Worm (Caenorhabditis elegans) whole organism, L2 larva: Measurements from ENCODE around the gene cyp-35B3.

ENCODE experiments used
- F13H6.1 ChIP-seq: sonication (generic microtip); optimal IDR thresholded peaks from 2 replicates; lab custom pipeline; 2016; ENCODE audit warnings: missing genetic modification characterization, missing compliant biosample characterization
- R02D3.7 ChIP-seq: fragments of 150-350 bp; optimal IDR thresholded peaks from 2 replicates; lab custom pipeline; 2014; ENCODE audit warnings: missing biosample characterization, missing genetic modification characterization
- Y55F3AM.14 ChIP-seq: fragments of 200-800 bp; sonication (Bioruptor generic); optimal IDR thresholded peaks from 2 replicates; lab custom pipeline; 2018; ENCODE audit warnings: mild to moderate bottlenecking, missing genetic modification characterization, missing compliant biosample characterization
- ZK546.5 ChIP-seq: sonication (generic microtip); optimal IDR thresholded peaks from 2 replicates; lab custom pipeline; 2017; ENCODE audit warnings: missing biosample characterization, missing genetic modification characterization
- aly-2 ChIP-seq: fragments of 150-350 bp; optimal IDR thresholded peaks from 2 replicates; lab custom pipeline; 2014; ENCODE audit warnings: missing biosample characterization, missing genetic modification characterization
- ama-1 ChIP-seq: fragments of 150-350 bp; optimal IDR thresholded peaks from 2 replicates; lab custom pipeline; 2018; ENCODE audit warnings: inconsistent platforms
- ceh-16 ChIP-seq: fragments of 150-350 bp; optimal IDR thresholded peaks from 2 replicates; lab custom pipeline; 2014; ENCODE audit warnings: missing biosample characterization, missing genetic modification characterization
- ceh-82 ChIP-seq: fragments of 150-350 bp; optimal IDR thresholded peaks from 2 replicates; lab custom pipeline; 2014; ENCODE audit warnings: missing biosample characterization, missing genetic modification characterization
- crh-2 ChIP-seq: sonication (generic microtip); optimal IDR thresholded peaks from 2 replicates; lab custom pipeline; 2017; ENCODE audit warnings: missing biosample characterization, missing genetic modification characterization
- dmd-4 ChIP-seq: sonication (generic microtip); optimal IDR thresholded peaks from 2 replicates; lab custom pipeline; 2017; ENCODE audit warnings: missing biosample characterization, missing genetic modification characterization
- egl-27 ChIP-seq: sonication (generic microtip); optimal IDR thresholded peaks from 3 replicates; lab custom pipeline; 2017; ENCODE audit warnings: missing biosample characterization, missing genetic modification reagents, missing genetic modification characterization
- fos-1 ChIP-seq: fragments of 150-350 bp; optimal IDR thresholded peaks from 2 replicates; lab custom pipeline; 2014; ENCODE audit warnings: missing biosample characterization, missing genetic modification characterization
- lin-11 ChIP-seq: fragments of 150-350 bp; sonication (generic microtip); optimal IDR thresholded peaks from 2 replicates; lab custom pipeline; 2014; ENCODE audit warnings: missing biosample characterization, missing genetic modification characterization, inconsistent platforms, mixed read lengths
- lin-13 ChIP-seq: fragments of 150-350 bp; optimal IDR thresholded peaks from 2 replicates; lab custom pipeline; 2014; ENCODE audit warnings: missing biosample characterization, missing genetic modification reagents, missing genetic modification characterization
- lin-39 ChIP-seq: fragments of 150-350 bp; optimal IDR thresholded peaks from 2 replicates; lab custom pipeline; 2014; ENCODE audit warnings: missing biosample characterization, missing genetic modification reagents, missing genetic modification characterization
- lsy-2 ChIP-seq, 2 experiments: fragments of 150-350 bp in 1 of 2; sonication (generic microtip) in 1 of 2; optimal IDR thresholded peaks; 2 replicates each; lab custom pipeline; 2014 to 2017; ENCODE audit warnings: missing biosample characterization in 2 of 2, missing genetic modification characterization in 2 of 2
- mab-5 ChIP-seq: fragments of 150-350 bp; optimal IDR thresholded peaks from 2 replicates; lab custom pipeline; 2014; ENCODE audit warnings: missing biosample characterization, missing genetic modification characterization
- mbf-1 ChIP-seq: sonication (generic microtip); optimal IDR thresholded peaks from 2 replicates; lab custom pipeline; 2017; ENCODE audit warnings: missing biosample characterization, missing genetic modification characterization
- mdl-1 ChIP-seq, 2 experiments: fragments of 150-350 bp in 1 of 2; sonication (generic microtip) in 1 of 2; optimal IDR thresholded peaks; 2 replicates each; lab custom pipeline; 2017; ENCODE audit warnings: missing biosample characterization in 2 of 2, missing genetic modification characterization in 2 of 2
- nhr-10 ChIP-seq: sonication (generic microtip); optimal IDR thresholded peaks from 2 replicates; lab custom pipeline; 2017; ENCODE audit warnings: missing biosample characterization, missing genetic modification characterization
- nhr-11 ChIP-seq: fragments of 150-350 bp; optimal IDR thresholded peaks from 2 replicates; lab custom pipeline; 2014; ENCODE audit warnings: missing biosample characterization, missing genetic modification characterization
- nhr-12 ChIP-seq: fragments of 150-350 bp; optimal IDR thresholded peaks from 2 replicates; lab custom pipeline; 2014; ENCODE audit warnings: missing biosample characterization, missing genetic modification characterization
- nhr-129 ChIP-seq: fragments of 150-350 bp; optimal IDR thresholded peaks from 2 replicates; lab custom pipeline; 2014; ENCODE audit warnings: missing biosample characterization, missing genetic modification characterization
- nhr-21 ChIP-seq: fragments of 150-350 bp; optimal IDR thresholded peaks from 2 replicates; lab custom pipeline; 2014; ENCODE audit warnings: missing biosample characterization, missing genetic modification characterization
- nhr-23 ChIP-seq: fragments of 150-350 bp; optimal IDR thresholded peaks from 2 replicates; lab custom pipeline; 2014; ENCODE audit warnings: missing biosample characterization, missing genetic modification reagents, missing genetic modification characterization
- nhr-237 ChIP-seq: fragments of 150-350 bp; optimal IDR thresholded peaks from 2 replicates; lab custom pipeline; 2014; ENCODE audit warnings: missing biosample characterization, missing genetic modification characterization
- nhr-6 ChIP-seq: fragments of 150-350 bp; optimal IDR thresholded peaks from 2 replicates; lab custom pipeline; 2014; ENCODE audit warnings: missing biosample characterization, missing genetic modification characterization
- nhr-77 ChIP-seq: fragments of 150-350 bp; optimal IDR thresholded peaks from 2 replicates; lab custom pipeline; 2014; ENCODE audit warnings: missing biosample characterization, missing genetic modification characterization
- peb-1 ChIP-seq: fragments of 150-350 bp; optimal IDR thresholded peaks from 2 replicates; lab custom pipeline; 2014; ENCODE audit warnings: missing biosample characterization, missing genetic modification characterization
- sem-4 ChIP-seq: fragments of 150-350 bp; optimal IDR thresholded peaks from 2 replicates; lab custom pipeline; 2014; ENCODE audit warnings: missing biosample characterization, missing genetic modification reagents, missing genetic modification characterization
- skn-1 ChIP-seq: sonication (generic microtip); optimal IDR thresholded peaks from 2 replicates; lab custom pipeline; 2017; ENCODE audit warnings: missing biosample characterization, missing genetic modification characterization
- sma-3 ChIP-seq: sonication (generic microtip); optimal IDR thresholded peaks from 2 replicates; lab custom pipeline; 2016; ENCODE audit warnings: missing genetic modification reagents, missing genetic modification characterization, missing compliant biosample characterization
- sma-9 ChIP-seq, 2 experiments: fragments of 150-350 bp in 1 of 2; sonication (generic microtip) in 1 of 2; optimal IDR thresholded peaks; 2 replicates each; lab custom pipeline; 2014 to 2016; ENCODE audit warnings: missing genetic modification characterization in 2 of 2, mild to moderate bottlenecking in 1 of 2, missing biosample characterization in 1 of 2, missing compliant biosample characterization in 1 of 2, missing genetic modification reagents in 1 of 2, moderate library complexity in 1 of 2
- snpc-4 ChIP-seq: fragments of 150-350 bp; optimal IDR thresholded peaks from 2 replicates; lab custom pipeline; 2014; ENCODE audit warnings: missing biosample characterization, missing genetic modification characterization
- unc-55 ChIP-seq: fragments of 150-350 bp; sonication (generic microtip); optimal IDR thresholded peaks from 3 replicates; lab custom pipeline; 2014; ENCODE audit warnings: missing biosample characterization, missing genetic modification reagents, missing genetic modification characterization
- unc-62 ChIP-seq: fragments of 150-350 bp; optimal IDR thresholded peaks from 2 replicates; lab custom pipeline; 2014; ENCODE audit warnings: missing biosample characterization, missing genetic modification reagents, missing genetic modification characterization
- zag-1 ChIP-seq: fragments of 150-350 bp; optimal IDR thresholded peaks from 2 replicates; lab custom pipeline; 2014; ENCODE audit warnings: missing biosample characterization, missing genetic modification characterization
- ztf-1 ChIP-seq: fragments of 200-800 bp; sonication (Bioruptor generic); conservative IDR thresholded peaks from 2 replicates; pipeline ENCODE4 v1.3.6; 2022; ENCODE audit warnings: missing genetic modification characterization, missing compliant biosample characterization
- ztf-11 ChIP-seq: sonication (generic microtip); optimal IDR thresholded peaks from 2 replicates; lab custom pipeline; 2017; ENCODE audit warnings: missing biosample characterization, missing genetic modification characterization
- ztf-4 ChIP-seq: fragments of 150-350 bp; optimal IDR thresholded peaks from 2 replicates; lab custom pipeline; 2014; ENCODE audit warnings: missing biosample characterization, missing genetic modification characterization

The cyp-35B3 gene

ce11 chrV:3979819-3980218, 34.7 kb downstream of the cyp-35B3 start, which contains the start of gene nlp-31 (continued):
- TF ChIP-seq fos-1 (peak; percentile 34), nhr-10 (tag; lab: Kevin White, UChicago) (no peak), ama-1 (lab: Kevin White, UChicago) (no peak), mab-5 (tag; lab: Kevin White, UChicago) (no peak), unc-55 (GFP tag; lab: Kevin White, UChicago) (no peak), ceh-16 (no peak), ztf-1 (no peak), aly-2 (tag; lab: Kevin White, UChicago) (no peak), ZK546.5 (tag; lab: Kevin White, UChicago) (no peak), F13H6.1 (tag; lab: Kevin White, UChicago) (peak; percentile 10), lin-13 (no peak), zag-1 (no peak), sma-3 (GFP tag; lab: Kevin White, UChicago) (peak; percentile 90), dmd-4 (tag; lab: Kevin White, UChicago) (no peak), sma-9 (GFP tag; optimal IDR thresholded peaks at IDR 0.05; lab: Kevin White, UChicago) (peak; percentile 69), sma-9 (tag; optimal IDR thresholded peaks at IDR 0.05; lab: Kevin White, UChicago) (no peak), peb-1 (no peak), Y55F3AM.14 (GFP tag; lab: Kevin White, UChicago) (no peak), nhr-237 (no peak), lin-39 (tag; lab: Kevin White, UChicago) (no peak), nhr-23 (no peak), ztf-11 (tag; lab: Kevin White, UChicago) (no peak), unc-62 (GFP tag; lab: Kevin White, UChicago) (no peak), mbf-1 (tag; lab: Kevin White, UChicago) (no peak), nhr-12 (tag; lab: Kevin White, UChicago) (no peak)

ce11 chrV:3980228-3980933, 35.2 kb downstream of the cyp-35B3 start:
- TF ChIP-seq ceh-82 (tag; lab: Kevin White, UChicago) (no peak), R02D3.7 (tag; lab: Kevin White, UChicago) (no peak), fos-1 (no peak), sem-4 (tag; lab: Kevin White, UChicago) (no peak), nhr-23 (no peak), snpc-4 (tag; lab: Kevin White, UChicago) (no peak), nhr-77 (no peak), nhr-21 (tag; lab: Kevin White, UChicago) (peak; percentile 68), lin-39 (tag; lab: Kevin White, UChicago) (no peak), aly-2 (tag; lab: Kevin White, UChicago) (no peak), ztf-1 (no peak), lin-13 (no peak), egl-27 (tag; lab: Kevin White, UChicago) (no peak), nhr-6 (tag; lab: Kevin White, UChicago) (no peak), ztf-11 (tag; lab: Kevin White, UChicago) (no peak), ztf-4 (tag; lab: Kevin White, UChicago) (no peak), dmd-4 (tag; lab: Kevin White, UChicago) (no peak), peb-1 (no peak), skn-1 (tag; lab: Kevin White, UChicago) (no peak), nhr-237 (no peak), lsy-2 (tag; optimal IDR thresholded peaks at IDR 0.05; lab: Kevin White, UChicago) (no peak), unc-62 (GFP tag; lab: Kevin White, UChicago) (no peak), lin-11 (no peak), nhr-11 (tag; lab: Kevin White, UChicago) (no peak), zag-1 (no peak), ama-1 (lab: Kevin White, UChicago) (peak; percentile 23), sma-3 (GFP tag; lab: Kevin White, UChicago) (peak; percentile 21), nhr-129 (tag; lab: Kevin White, UChicago) (no peak), nhr-10 (tag; lab: Kevin White, UChicago) (no peak), crh-2 (no peak), sma-9 (GFP tag; optimal IDR thresholded peaks at IDR 0.05; lab: Kevin White, UChicago) (peak; percentile 33), sma-9 (tag; optimal IDR thresholded peaks at IDR 0.05; lab: Kevin White, UChicago) (no peak), mdl-1 (tag; optimal IDR thresholded peaks at IDR 0.05; lab: Kevin White, UChicago) (no peak)
